Worm (Caenorhabditis elegans): Measurements from ENCODE around the gene Y12A6A.1.

DNA sequence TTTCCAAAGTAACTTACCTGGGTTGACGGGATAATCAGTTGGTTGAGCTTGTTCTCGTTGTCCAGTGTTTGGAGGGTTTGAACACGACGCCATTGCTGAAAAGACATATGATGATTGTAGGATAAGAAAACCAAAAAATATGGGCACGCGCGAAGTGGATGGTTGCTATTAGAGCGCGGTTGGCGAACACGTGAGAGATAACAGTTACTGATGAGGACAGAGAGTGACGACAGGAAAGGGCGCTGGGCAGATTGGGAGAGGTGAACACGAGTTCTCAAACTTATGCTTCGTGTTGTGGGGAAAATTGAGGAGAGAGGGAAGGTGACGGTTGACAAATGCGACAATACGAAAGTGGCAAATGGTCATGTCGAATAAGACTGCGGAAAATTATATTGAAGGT, 17.7 kb downstream of the Y12A6A.1 start, which contains the start of gene F54B11.8:
- TF ChIP-seq vab-7 (GFP tag; IDR thresholded peaks at IDR 0.05) = no peak
- no peak for TF ChIP-seq Y105C5A.15 (GFP tag; IDR thresholded peaks at IDR 0.05)
- no peak for TF ChIP-seq nhr-28 (tag; optimal IDR thresholded peaks at IDR 0.05)
- TF ChIP-seq zag-1 (tag; optimal IDR thresholded peaks at IDR 0.05) = no peak
- TF ChIP-seq lin-39 (tag; optimal IDR thresholded peaks at IDR 0.05) = no peak
- TF ChIP-seq unc-62 (GFP tag; optimal IDR thresholded peaks at IDR 0.05 in 1 of 2) = no peak
- TF ChIP-seq unc-62 (tag; optimal IDR thresholded peaks at IDR 0.05) = no peak
- no peak for TF ChIP-seq fkh-10 (GFP tag; optimal IDR thresholded peaks at IDR 0.05)
- no peak for TF ChIP-seq dve-1 (tag; optimal IDR thresholded peaks at IDR 0.05; ENCODE audit: insufficient read depth)
- TF ChIP-seq ama-1 (optimal IDR thresholded peaks at IDR 0.05) = no peak
- no peak for TF ChIP-seq cey-2 (tag; optimal IDR thresholded peaks at IDR 0.05; ENCODE audit: borderline replicate concordance, insufficient read depth)
- no peak for TF ChIP-seq ceh-82 (tag; optimal IDR thresholded peaks at IDR 0.05)
- TF ChIP-seq pqm-1 (tag; optimal IDR thresholded peaks at IDR 0.05) = no peak
